Worm (Caenorhabditis elegans): Measurements from ENCODE around the gene F52E1.9.

DNA sequence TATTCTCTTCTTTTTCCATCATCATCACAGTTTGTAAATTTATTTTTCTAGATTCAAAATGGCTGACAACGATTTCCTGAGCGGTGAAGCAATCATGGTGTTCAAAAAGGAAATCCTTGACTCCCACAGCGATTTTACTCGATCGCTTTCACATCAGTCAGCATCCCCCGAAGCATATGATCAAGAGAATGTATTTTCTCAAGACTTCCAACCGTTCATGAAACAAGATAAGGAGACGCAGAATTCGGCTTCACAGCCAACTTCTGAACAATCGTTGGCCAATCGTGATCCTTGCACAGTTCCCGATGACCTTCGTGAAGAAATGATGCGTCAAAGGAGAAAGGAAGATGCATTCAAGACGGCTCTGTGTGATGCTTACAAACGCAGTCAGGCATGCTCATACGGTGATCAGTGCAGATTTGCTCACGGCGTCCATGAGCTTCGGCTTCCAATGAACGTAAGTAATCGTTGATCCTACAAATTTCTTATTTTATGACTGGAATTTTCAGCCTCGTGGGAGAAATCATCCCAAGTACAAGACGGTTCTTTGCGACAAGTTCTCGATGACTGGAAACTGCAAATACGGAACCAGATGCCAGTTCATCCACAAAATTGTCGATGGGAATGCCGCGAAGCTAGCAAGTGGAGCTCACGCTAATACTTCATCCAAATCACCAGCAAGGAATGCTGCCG lies 11.7 kb upstream of the F52E1.9 start, which contains the start of gene pos-1:
- TF ChIP-seq ama-1 (optimal IDR thresholded peaks at IDR 0.05) (no peak), ceh-36 (tag; optimal IDR thresholded peaks at IDR 0.05) (no peak), tra-4 (tag; optimal IDR thresholded peaks at IDR 0.05) (no peak), flt-1 (GFP tag; IDR thresholded peaks at IDR 0.05) (no peak), B0310.2 (tag; optimal IDR thresholded peaks at IDR 0.05) (no peak), ets-7 (tag; optimal IDR thresholded peaks at IDR 0.05) (no peak), aly-1 (tag; optimal IDR thresholded peaks at IDR 0.05) (no peak)

Measured in whole organism, early embryonic.